Worm (Caenorhabditis elegans): Measurements from ENCODE around the gene hrpl-1.

hrpl-1 gene

ce11 chrII:6888661-6889579, 9.6 kb upstream of the hrpl-1 start:
- peak; percentile 46 for TF ChIP-seq mes-2 (tag; optimal IDR thresholded peaks at IDR 0.05; ENCODE audit: poor library complexity, severe bottlenecking)
- no peak for TF ChIP-seq lim-7 (GFP tag; IDR thresholded peaks at IDR 0.05)
- TF ChIP-seq cey-2 (tag; optimal IDR thresholded peaks at IDR 0.05; ENCODE audit: borderline replicate concordance, insufficient read depth): no peak
- TF ChIP-seq skn-1 (tag; optimal IDR thresholded peaks at IDR 0.05): no peak
- TF ChIP-seq Y75B8A.6 (GFP tag; IDR thresholded peaks at IDR 0.05): peak; percentile 68; the same call in 1 of the 2 replicates
- TF ChIP-seq vab-7 (GFP tag; IDR thresholded peaks at IDR 0.05): no peak
- no peak for TF ChIP-seq zip-11 (GFP tag; IDR thresholded peaks at IDR 0.05)
- TF ChIP-seq saeg-2 (GFP tag; IDR thresholded peaks at IDR 0.05): 0 out of 2 replicates have a peak, but pooled peaks have one; percentile 44
- 0 out of 2 replicates have a peak, but pooled peaks have one; percentile 12 for TF ChIP-seq hmg-1.1 (GFP tag; IDR thresholded peaks at IDR 0.05)
- TF ChIP-seq jun-1 (tag; optimal IDR thresholded peaks at IDR 0.05): no peak
- no peak for TF ChIP-seq zip-2 (tag; optimal IDR thresholded peaks at IDR 0.05)
- no peak for TF ChIP-seq nhr-28 (tag; optimal IDR thresholded peaks at IDR 0.05)
- TF ChIP-seq unc-62 (GFP tag; optimal IDR thresholded peaks at IDR 0.05 in 1 of 2): peak in 1 of 2 experiments; percentile 35
- TF ChIP-seq unc-62 (tag; optimal IDR thresholded peaks at IDR 0.05): no peak
- TF ChIP-seq ceh-82 (tag; optimal IDR thresholded peaks at IDR 0.05): no peak
- no peak for TF ChIP-seq lsy-2 (tag; optimal IDR thresholded peaks at IDR 0.05)
- no peak for TF ChIP-seq nhr-77 (tag; optimal IDR thresholded peaks at IDR 0.05)
- peak; percentile 76 for TF ChIP-seq ama-1 (optimal IDR thresholded peaks at IDR 0.05)
- no peak for TF ChIP-seq mep-1 (tag; optimal IDR thresholded peaks at IDR 0.05)
- peak; percentile 71; the same call in 1 of the 2 replicates for TF ChIP-seq D1046.2 (GFP tag; IDR thresholded peaks at IDR 0.05)
- TF ChIP-seq lin-38 (GFP tag; IDR thresholded peaks at IDR 0.05): 0 out of 2 replicates have a peak, but pooled peaks have one; percentile 6
- TF ChIP-seq ztf-7 (tag; optimal IDR thresholded peaks at IDR 0.05): no peak
- TF ChIP-seq daf-16 (GFP tag; optimal IDR thresholded peaks at IDR 0.05): no peak
- peak; percentile 21 for TF ChIP-seq daf-16 (tag; optimal IDR thresholded peaks at IDR 0.05)
- no peak for TF ChIP-seq F37D6.2 (tag; optimal IDR thresholded peaks at IDR 0.05)

DNA sequence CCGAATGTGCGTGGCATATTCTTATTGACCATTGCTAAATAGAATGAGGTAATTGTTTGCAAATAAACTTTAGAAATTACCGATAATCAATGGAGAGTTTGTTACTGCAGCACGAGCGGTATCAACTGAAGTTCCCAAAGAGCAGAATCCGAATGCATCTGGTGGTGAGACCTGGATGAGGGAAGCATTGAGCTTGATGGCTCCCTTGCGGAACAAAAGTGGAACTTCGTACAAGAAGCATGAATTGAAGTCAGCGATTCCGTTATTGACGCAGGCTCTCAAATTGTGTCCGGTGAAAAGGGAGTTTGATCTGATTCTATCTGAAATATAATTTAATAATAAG, 9.0 kb upstream of the hrpl-1 start:
- TF ChIP-seq zfp-3 (GFP tag; conservative IDR thresholded peaks at IDR 0.05) (peak; percentile 62; the same call in 1 of the 2 replicates), ctbp-1 (GFP tag; IDR thresholded peaks at IDR 0.05) (peak; percentile 19; the same call in 1 of the 2 replicates), aha-1 (tag) (peak; percentile 76), ceh-28 (tag; optimal IDR thresholded peaks at IDR 0.05) (no peak), dmd-9 (GFP tag; IDR thresholded peaks at IDR 0.05) (peak; percentile 50; the same call in 1 of the 2 replicates), hmg-1.1 (GFP tag; IDR thresholded peaks at IDR 0.05) (no peak), dmd-8 (GFP tag; IDR thresholded peaks at IDR 0.05) (0 out of 2 replicates have a peak, but pooled peaks have one; percentile 9)

DNA sequence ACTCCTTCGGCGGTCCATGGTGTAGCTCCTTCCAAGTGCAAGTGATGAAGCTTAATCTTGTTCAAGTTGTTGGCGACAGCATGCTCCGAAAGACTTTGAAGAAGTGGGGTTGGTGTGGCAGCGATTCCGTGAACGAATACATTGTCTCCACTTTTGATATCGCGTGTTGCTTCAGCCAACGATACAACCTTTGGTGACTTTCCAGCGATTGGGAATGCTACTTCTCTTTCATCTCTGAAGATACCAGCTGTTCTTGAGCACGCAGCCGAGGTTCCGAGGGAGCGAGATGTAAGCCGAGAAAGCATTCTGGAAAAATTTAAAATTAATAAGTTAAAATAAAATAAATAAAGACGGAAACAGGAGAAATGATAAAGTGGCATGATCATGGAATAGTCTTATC, 8.4 kb upstream of the hrpl-1 start, which contains the start of gene acer-1:
Gene acer-1, minus strand, starts transcription at position 306 of the 400 bp plus-strand sequence.
- TF ChIP-seq gei-8 (GFP tag; optimal IDR thresholded peaks at IDR 0.05): no peak
- TF ChIP-seq saeg-2 (GFP tag; IDR thresholded peaks at IDR 0.05): 0 out of 2 replicates have a peak, but pooled peaks have one; percentile 8
- TF ChIP-seq unc-62 (GFP tag; optimal IDR thresholded peaks at IDR 0.05 in 1 of 2): peak in 1 of 2 experiments; percentile 29
- TF ChIP-seq unc-62 (tag; optimal IDR thresholded peaks at IDR 0.05): no peak
- TF ChIP-seq lin-1 (GFP tag; IDR thresholded peaks at IDR 0.05): no peak
- no peak for TF ChIP-seq pqm-1 (tag; optimal IDR thresholded peaks at IDR 0.05)
- peak; percentile 33; the same call in 1 of the 2 replicates for TF ChIP-seq ctbp-1 (GFP tag; IDR thresholded peaks at IDR 0.05)
- peak; percentile 22; the same call in 1 of the 2 replicates for TF ChIP-seq madf-9 (GFP tag; conservative IDR thresholded peaks at IDR 0.05)
- no peak for TF ChIP-seq ceh-82 (tag; optimal IDR thresholded peaks at IDR 0.05)
- 0 out of 2 replicates have a peak, but pooled peaks have one; percentile 6 for TF ChIP-seq Y75B8A.6 (GFP tag; IDR thresholded peaks at IDR 0.05)
- no peak for TF ChIP-seq snpc-4 (tag; optimal IDR thresholded peaks at IDR 0.05)
- no peak for TF ChIP-seq aha-1 (tag)
- no peak for TF ChIP-seq ceh-28 (tag; optimal IDR thresholded peaks at IDR 0.05)
- TF ChIP-seq hif-1 (tag; optimal IDR thresholded peaks at IDR 0.05): no peak
- TF ChIP-seq php-3 (GFP tag; IDR thresholded peaks at IDR 0.05): no peak
- no peak for TF ChIP-seq snpc-1.2 (GFP tag; IDR thresholded peaks at IDR 0.05)
- TF ChIP-seq hlh-11 (tag; optimal IDR thresholded peaks at IDR 0.05): peak; percentile 18
- 0 out of 2 replicates have a peak, but pooled peaks have one; percentile 28 for TF ChIP-seq egl-43 (GFP tag; IDR thresholded peaks at IDR 0.05)
- no peak for TF ChIP-seq nhr-237 (tag; optimal IDR thresholded peaks at IDR 0.05)
- 0 out of 2 replicates have a peak, but pooled peaks have one; percentile 25 for TF ChIP-seq Y105C5A.15 (GFP tag; IDR thresholded peaks at IDR 0.05)
- TF ChIP-seq nhr-77 (tag; optimal IDR thresholded peaks at IDR 0.05): no peak
- TF ChIP-seq R02D3.7 (tag; optimal IDR thresholded peaks at IDR 0.05): no peak
- TF ChIP-seq ama-1 (optimal IDR thresholded peaks at IDR 0.05): peak; percentile 81
- no peak for TF ChIP-seq jun-1 (tag; optimal IDR thresholded peaks at IDR 0.05)
- TF ChIP-seq spr-1 (tag; optimal IDR thresholded peaks at IDR 0.05): no peak
- no peak for TF ChIP-seq D1046.2 (GFP tag; IDR thresholded peaks at IDR 0.05)
